In genomic region chr2L:10413251-10414127, dm6 we compare ENCODE assay signal across 5 fruit fly cellular contexts.
A peak's percentile ranks its signal among the peaks of the same experiment; 100 is the strongest.
TF ChIP-seq lines count a peak whose summit lies in the region.

Gene CG5355, minus strand, starts transcription at chr2L:10413463.
Gene Klp31E, plus strand, starts transcription at chr2L:10414017.

- no peak for TF ChIP-seq CTCF in whole organism, embryonic (GFP tag; optimal IDR thresholded peaks at IDR 0.05; lab: Kevin White, UChicago)

TF ChIP-seq in whole organism, adult, 20 proteins besides CTCF, POLR2A, EP300 and RAD21 (continues in another document):
- TF ChIP-seq cnc (optimal IDR thresholded peaks at IDR 0.05; lab: Kevin White, UChicago) (peak in 1 of 2 experiments; percentile 37), CG5204 (GFP tag; optimal IDR thresholded peaks at IDR 0.05; lab: Kevin White, UChicago) (no peak), CG7045 (GFP tag; optimal IDR thresholded peaks at IDR 0.05; lab: Kevin White, UChicago) (peak; percentile 64), Clk (GFP tag; optimal IDR thresholded peaks at IDR 0.05; lab: Kevin White, UChicago) (peak; percentile 31), CG14711 (tag; optimal IDR thresholded peaks at IDR 0.05; lab: Kevin White, UChicago) (peak; percentile 47), Mnt (GFP tag; optimal IDR thresholded peaks at IDR 0.05; lab: Kevin White, UChicago) (peak; percentile 33), Crg-1 (GFP tag; optimal IDR thresholded peaks at IDR 0.05; lab: Kevin White, UChicago) (no peak), toe (GFP tag; optimal IDR thresholded peaks at IDR 0.05; lab: Kevin White, UChicago) (no peak), bab1 (GFP tag; optimal IDR thresholded peaks at IDR 0.05; lab: Kevin White, UChicago) (no peak), CG11617 (GFP tag; optimal IDR thresholded peaks at IDR 0.05; lab: Kevin White, UChicago) (peak; percentile 78), CG1620 (GFP tag; optimal IDR thresholded peaks at IDR 0.05; lab: Kevin White, UChicago) (peak; percentile 46), ovo (GFP tag; optimal IDR thresholded peaks at IDR 0.05; lab: Kevin White, UChicago) (no peak), tj (GFP tag; optimal IDR thresholded peaks at IDR 0.05; lab: Kevin White, UChicago) (peak; percentile 39), pad (GFP tag; optimal IDR thresholded peaks at IDR 0.05; lab: Kevin White, UChicago) (peak; percentile 52), kay (GFP tag; lab: Kevin White, UChicago; ENCODE audit: borderline replicate concordance) (no peak), CG33017 (tag; optimal IDR thresholded peaks at IDR 0.05; lab: Kevin White, UChicago) (peak; percentile 41), CG7101 (tag; optimal IDR thresholded peaks at IDR 0.05; lab: Kevin White, UChicago) (peak; percentile 60), Hr96 (GFP tag; optimal IDR thresholded peaks at IDR 0.05; lab: Kevin White, UChicago) (no peak)

TF ChIP-seq in whole organism, embryonic, 481 proteins besides CTCF, POLR2A, EP300 and RAD21 (continues in another document):
- peak; percentile 46 for TF ChIP-seq CG10431 (GFP tag; optimal IDR thresholded peaks at IDR 0.05; lab: Kevin White, UChicago)
- TF ChIP-seq cwo (GFP tag; optimal IDR thresholded peaks at IDR 0.05; lab: Kevin White, UChicago): no peak
- no peak for TF ChIP-seq prd (optimal IDR thresholded peaks at IDR 0.05; lab: Kevin White, UChicago)
- TF ChIP-seq prd (GFP tag; IDR thresholded peaks at IDR 0.05; lab: Robert Waterston, UW): peak; percentile 73
- peak; percentile 47 for TF ChIP-seq CG17385 (GFP tag; optimal IDR thresholded peaks at IDR 0.05; lab: Kevin White, UChicago)
- TF ChIP-seq gsb-n (tag; optimal IDR thresholded peaks at IDR 0.05; lab: Kevin White, UChicago): no peak
- no peak for TF ChIP-seq CG7928 (GFP tag; optimal IDR thresholded peaks at IDR 0.05; lab: Kevin White, UChicago)
- 0 out of 3 replicates have a peak, but pooled peaks have one; percentile 45 for TF ChIP-seq B-H1 (GFP tag; IDR thresholded peaks at IDR 0.05; lab: Robert Waterston, UW)
- TF ChIP-seq Camta (GFP tag; optimal IDR thresholded peaks at IDR 0.05; lab: Kevin White, UChicago): no peak
- TF ChIP-seq CG3995 (GFP tag; optimal IDR thresholded peaks at IDR 0.05; lab: Kevin White, UChicago): peak; percentile 10
- peak; percentile 74 for TF ChIP-seq lilli (GFP tag; optimal IDR thresholded peaks at IDR 0.05; lab: Kevin White, UChicago)
- TF ChIP-seq CG3847 (GFP tag; IDR thresholded peaks at IDR 0.05; lab: Robert Waterston, UW): no peak; the same call in 1 of the 2 replicates
- no peak for TF ChIP-seq CG8765 (GFP tag; IDR thresholded peaks at IDR 0.05; lab: Robert Waterston, UW)
- TF ChIP-seq Ptx1 (GFP tag; IDR thresholded peaks at IDR 0.05; lab: Robert Waterston, UW): peak; percentile 71
- no peak for TF ChIP-seq CG8089 (GFP tag; optimal IDR thresholded peaks at IDR 0.05; lab: Kevin White, UChicago)
- TF ChIP-seq ERR (GFP tag; optimal IDR thresholded peaks at IDR 0.05; lab: Kevin White, UChicago): no peak
- TF ChIP-seq amos (GFP tag; IDR thresholded peaks at IDR 0.05; lab: Robert Waterston, UW; ENCODE audit: partially characterized antibody): peak; percentile 68; the same call in 1 of the 2 replicates
- peak; percentile 38 for TF ChIP-seq croc (GFP tag; conservative IDR thresholded peaks at IDR 0.05; lab: Robert Waterston, UW)

TF ChIP-seq in whole organism, prepupa, 60 proteins besides CTCF, POLR2A, EP300 and RAD21 (continues in another document):
- TF ChIP-seq lz (GFP tag; optimal IDR thresholded peaks at IDR 0.05; lab: Kevin White, UChicago) (peak; percentile 59), CG10631 (GFP tag; optimal IDR thresholded peaks at IDR 0.05; lab: Kevin White, UChicago) (peak; percentile 78), fkh (GFP tag; optimal IDR thresholded peaks at IDR 0.05; lab: Kevin White, UChicago) (no peak), acj6 (GFP tag; optimal IDR thresholded peaks at IDR 0.05; lab: Kevin White, UChicago) (peak; percentile 50), dac (GFP tag; optimal IDR thresholded peaks at IDR 0.05; lab: Kevin White, UChicago) (no peak), Eip78C (GFP tag; lab: Kevin White, UChicago) (peak; percentile 87), Eip93F (GFP tag; optimal IDR thresholded peaks at IDR 0.05; lab: Kevin White, UChicago) (peak; percentile 52), CG16779 (tag; optimal IDR thresholded peaks at IDR 0.05; lab: Kevin White, UChicago) (no peak), pdm3 (GFP tag; optimal IDR thresholded peaks at IDR 0.05; lab: Kevin White, UChicago) (no peak), CG6792 (GFP tag; optimal IDR thresholded peaks at IDR 0.05; lab: Kevin White, UChicago) (peak; percentile 42), Hr39 (GFP tag; optimal IDR thresholded peaks at IDR 0.05; lab: Kevin White, UChicago) (peak; percentile 59), CG31627 (GFP tag; optimal IDR thresholded peaks at IDR 0.05; lab: Kevin White, UChicago) (peak; percentile 63), Ets21C (GFP tag; optimal IDR thresholded peaks at IDR 0.05; lab: Kevin White, UChicago) (peak; percentile 39), Eip75B (GFP tag; optimal IDR thresholded peaks at IDR 0.05; lab: Kevin White, UChicago) (no peak), CG6854 (GFP tag; optimal IDR thresholded peaks at IDR 0.05; lab: Kevin White, UChicago) (peak; percentile 16), CG3032 (tag; optimal IDR thresholded peaks at IDR 0.05; lab: Kevin White, UChicago) (peak; percentile 79), Gug (GFP tag; IDR thresholded peaks at IDR 0.05; lab: Robert Waterston, UW) (0 out of 2 replicates have a peak, but pooled peaks have one; percentile 41), OdsH (GFP tag; optimal IDR thresholded peaks at IDR 0.05; lab: Kevin White, UChicago) (peak; percentile 69), esn (GFP tag; optimal IDR thresholded peaks at IDR 0.05; lab: Kevin White, UChicago) (peak; percentile 54), Sox15 (GFP tag; optimal IDR thresholded peaks at IDR 0.05; lab: Kevin White, UChicago) (peak; percentile 65)

TF ChIP-seq in whole organism, pupa, 21 proteins besides CTCF, POLR2A, EP300 and RAD21:
- TF ChIP-seq CG14655 (GFP tag; optimal IDR thresholded peaks at IDR 0.05; lab: Kevin White, UChicago): no peak
- no peak for TF ChIP-seq CG32121 (GFP tag; IDR thresholded peaks at IDR 0.05; lab: Robert Waterston, UW)
- peak; percentile 60 for TF ChIP-seq CG9948 (tag; optimal IDR thresholded peaks at IDR 0.05; lab: Kevin White, UChicago)
- TF ChIP-seq CG34367 (tag; optimal IDR thresholded peaks at IDR 0.05; lab: Kevin White, UChicago): peak; percentile 54
- TF ChIP-seq fd96Ca (GFP tag; IDR thresholded peaks at IDR 0.05; lab: Robert Waterston, UW): no peak
- TF ChIP-seq D1 (tag; optimal IDR thresholded peaks at IDR 0.05; lab: Kevin White, UChicago): no peak
- TF ChIP-seq CG15710 (tag; optimal IDR thresholded peaks at IDR 0.05; lab: Kevin White, UChicago): peak; percentile 73
- peak; percentile 78 for TF ChIP-seq CG8159 (tag; optimal IDR thresholded peaks at IDR 0.05; lab: Kevin White, UChicago)
- TF ChIP-seq CG4496 (GFP tag; IDR thresholded peaks at IDR 0.05; lab: Robert Waterston, UW): no peak
- TF ChIP-seq CG17806 (tag; optimal IDR thresholded peaks at IDR 0.05; lab: Kevin White, UChicago): peak; percentile 55
- peak; percentile 58 for TF ChIP-seq Snoo (tag; optimal IDR thresholded peaks at IDR 0.05; lab: Kevin White, UChicago)

TF ChIP-seq in whole organism, wandering third instar larva, 38 proteins besides CTCF, POLR2A, EP300 and RAD21:
- TF ChIP-seq CG32264 (GFP tag; optimal IDR thresholded peaks at IDR 0.05; lab: Kevin White, UChicago): peak; percentile 28
- TF ChIP-seq dsf (GFP tag; optimal IDR thresholded peaks at IDR 0.05; lab: Kevin White, UChicago; ENCODE audit: borderline replicate concordance): no peak
- peak; percentile 44 for TF ChIP-seq CG9705 (GFP tag; optimal IDR thresholded peaks at IDR 0.05; lab: Kevin White, UChicago)
- TF ChIP-seq fru (GFP tag; optimal IDR thresholded peaks at IDR 0.05; lab: Kevin White, UChicago): no peak
- TF ChIP-seq Sp1 (GFP tag; optimal IDR thresholded peaks at IDR 0.05; lab: Kevin White, UChicago): peak; percentile 61
- TF ChIP-seq ey (GFP tag; optimal IDR thresholded peaks at IDR 0.05; lab: Kevin White, UChicago): peak; percentile 41
- no peak for TF ChIP-seq N (GFP tag; optimal IDR thresholded peaks at IDR 0.05; lab: Kevin White, UChicago)
- TF ChIP-seq Myc (optimal IDR thresholded peaks at IDR 0.05; lab: Kevin White, UChicago): no peak
- TF ChIP-seq HLH106 (tag; optimal IDR thresholded peaks at IDR 0.05; lab: Kevin White, UChicago): peak; percentile 75
- TF ChIP-seq Hnf4 (GFP tag; optimal IDR thresholded peaks at IDR 0.05; lab: Kevin White, UChicago): peak; percentile 21
- TF ChIP-seq Hr83 (GFP tag; optimal IDR thresholded peaks at IDR 0.05; lab: Kevin White, UChicago; ENCODE audit: poor library complexity, severe bottlenecking): peak; percentile 49
- TF ChIP-seq OdsH (GFP tag; optimal IDR thresholded peaks at IDR 0.05; lab: Kevin White, UChicago): peak; percentile 5
- TF ChIP-seq psq (GFP tag; optimal IDR thresholded peaks at IDR 0.05; lab: Kevin White, UChicago): peak; percentile 63
- peak; percentile 53 for TF ChIP-seq woc (GFP tag; optimal IDR thresholded peaks at IDR 0.05; lab: Kevin White, UChicago)
- peak; percentile 5 for TF ChIP-seq tai (GFP tag; optimal IDR thresholded peaks at IDR 0.05; lab: Kevin White, UChicago)
